Worm (Caenorhabditis elegans): ENCODE measurements around the gene col-131.

Gene col-131

ce11 chrIV:13098652-13099051, 31.6 kb upstream of the col-131 start, which contains the start of the genes dli-1, tin-9.2 and exos-4.1 (continued):
- TF ChIP-seq snpc-1.1 (tag; optimal IDR thresholded peaks at IDR 0.05; ENCODE audit: insufficient read depth) (no peak), lin-35 (GFP tag; optimal IDR thresholded peaks at IDR 0.05) (peak in 1 of 3 experiments; percentile 25), ztf-6 (GFP tag; IDR thresholded peaks at IDR 0.05) (no peak), gei-17 (GFP tag; optimal IDR thresholded peaks at IDR 0.05) (no peak), rpc-1 (optimal IDR thresholded peaks at IDR 0.05) (no peak), rpc-1 (tag; optimal IDR thresholded peaks at IDR 0.05) (no peak), egrh-3 (GFP tag; IDR thresholded peaks at IDR 0.05) (no peak), Y67H2A.10 (GFP tag; conservative IDR thresholded peaks at IDR 0.05) (no peak), mes-4 (tag; optimal IDR thresholded peaks at IDR 0.05) (no peak), cebp-1 (GFP tag; IDR thresholded peaks at IDR 0.05) (no peak), cebp-1 (tag; optimal IDR thresholded peaks at IDR 0.05) (peak; percentile 77), snpc-1.3 (tag; optimal IDR thresholded peaks at IDR 0.05; ENCODE audit: insufficient read depth) (peak; percentile 77), dox-1 (GFP tag; IDR thresholded peaks at IDR 0.05) (peak; percentile 77), attf-3 (GFP tag; conservative IDR thresholded peaks at IDR 0.05) (peak; percentile 29; the same call in 1 of the 2 replicates), B0261.1 (tag; optimal IDR thresholded peaks at IDR 0.05) (no peak), lin-54 (GFP tag; optimal IDR thresholded peaks at IDR 0.05) (peak; percentile 71), dpl-1 (GFP tag; optimal IDR thresholded peaks at IDR 0.05) (peak; percentile 58), B0336.3 (GFP tag; IDR thresholded peaks at IDR 0.05) (no peak), C17E4.6 (GFP tag; IDR thresholded peaks at IDR 0.05) (no peak), snpc-4 (GFP tag; optimal IDR thresholded peaks at IDR 0.05) (peak; percentile 46), snpc-4 (tag; optimal IDR thresholded peaks at IDR 0.05) (peak in 3 of 4 experiments; percentile 4 to 73 (median 68)), hrde-1 (tag; optimal IDR thresholded peaks at IDR 0.05; ENCODE audit: borderline replicate concordance) (no peak), ceh-100 (GFP tag; IDR thresholded peaks at IDR 0.05) (peak; percentile 42; the same call in 1 of the 2 replicates), madf-6 (GFP tag; IDR thresholded peaks at IDR 0.05) (peak; percentile 70), attf-5 (GFP tag; optimal IDR thresholded peaks at IDR 0.05) (peak; percentile 80), ama-1 (optimal IDR thresholded peaks at IDR 0.05) (no peak), ama-1 (GFP tag; optimal IDR thresholded peaks at IDR 0.05) (no peak), ceh-79 (tag; optimal IDR thresholded peaks at IDR 0.05) (no peak), F23B12.7 (tag; optimal IDR thresholded peaks at IDR 0.05; ENCODE audit: insufficient read depth) (peak; percentile 84)

- peak; percentile 1 for TF ChIP-seq T26A5.8 (tag; optimal IDR thresholded peaks at IDR 0.05)
- TF ChIP-seq efl-1 (GFP tag; optimal IDR thresholded peaks at IDR 0.05), result no peak
- peak; percentile 27 for TF ChIP-seq lsl-1 (GFP tag; optimal IDR thresholded peaks at IDR 0.05)
- TF ChIP-seq ama-1 (optimal IDR thresholded peaks at IDR 0.05), result no peak
- peak in 1 of 2 experiments; percentile 90 for TF ChIP-seq ama-1 (GFP tag; optimal IDR thresholded peaks at IDR 0.05)
- TF ChIP-seq Y95B8A.8 (GFP tag; IDR thresholded peaks at IDR 0.05), result 0 out of 2 replicates have a peak, but pooled peaks have one; percentile 13
- TF ChIP-seq Y56A3A.18 (GFP tag; IDR thresholded peaks at IDR 0.05), result no peak
- peak; percentile 63 for TF ChIP-seq B0336.3 (GFP tag; IDR thresholded peaks at IDR 0.05)
- peak; percentile 88 for TF ChIP-seq hrde-1 (tag; optimal IDR thresholded peaks at IDR 0.05; ENCODE audit: borderline replicate concordance)
- TF ChIP-seq lin-26 (GFP tag; IDR thresholded peaks at IDR 0.05), result peak; percentile 68; the same call in 1 of the 2 replicates
- TF ChIP-seq F22D6.2 (tag; optimal IDR thresholded peaks at IDR 0.05), result no peak
- TF ChIP-seq F49E8.2 (tag; optimal IDR thresholded peaks at IDR 0.05; ENCODE audit: insufficient read depth), result peak; percentile 86
- TF ChIP-seq lin-35 (GFP tag; optimal IDR thresholded peaks at IDR 0.05), result no peak
- TF ChIP-seq chd-7 (tag; optimal IDR thresholded peaks at IDR 0.05), result peak; percentile 19
- peak; percentile 66; the same call in 1 of the 2 replicates for TF ChIP-seq hsf-1 (GFP tag; IDR thresholded peaks at IDR 0.05)
- no peak for TF ChIP-seq ztf-26 (tag; optimal IDR thresholded peaks at IDR 0.05)
- peak; percentile 34 for TF ChIP-seq repo-1 (tag; optimal IDR thresholded peaks at IDR 0.05)
- no peak for TF ChIP-seq egl-44 (GFP tag; IDR thresholded peaks at IDR 0.05)
- TF ChIP-seq lin-54 (GFP tag; optimal IDR thresholded peaks at IDR 0.05), result peak; percentile 8
- no peak for TF ChIP-seq cebp-1 (GFP tag; IDR thresholded peaks at IDR 0.05)
- TF ChIP-seq cebp-1 (tag; optimal IDR thresholded peaks at IDR 0.05), result peak; percentile 34
- peak; percentile 35; the same call in 1 of the 2 replicates for TF ChIP-seq attf-3 (GFP tag; conservative IDR thresholded peaks at IDR 0.05)
- peak; percentile 18 for TF ChIP-seq snpc-1.3 (tag; optimal IDR thresholded peaks at IDR 0.05; ENCODE audit: insufficient read depth)
- TF ChIP-seq athp-1 (tag; optimal IDR thresholded peaks at IDR 0.05), result peak; percentile 48
- TF ChIP-seq Y53F4B.3 (GFP tag; IDR thresholded peaks at IDR 0.05), result no peak
- TF ChIP-seq nhr-27 (tag; optimal IDR thresholded peaks at IDR 0.05), result no peak
- TF ChIP-seq ekl-4 (GFP tag; IDR thresholded peaks at IDR 0.05), result 0 out of 2 replicates have a peak, but pooled peaks have one; percentile 30
- peak; percentile 52; the same call in 1 of the 2 replicates for TF ChIP-seq dox-1 (GFP tag; IDR thresholded peaks at IDR 0.05)
- TF ChIP-seq ztf-28 (GFP tag; IDR thresholded peaks at IDR 0.05), result no peak
These were observed 29.7 kb upstream of the col-131 start for ce11 chrIV:13096778-13097177.
